Worm (Caenorhabditis elegans): ENCODE data around the gene C32D5.4.

The C32D5.4 gene

DNA sequence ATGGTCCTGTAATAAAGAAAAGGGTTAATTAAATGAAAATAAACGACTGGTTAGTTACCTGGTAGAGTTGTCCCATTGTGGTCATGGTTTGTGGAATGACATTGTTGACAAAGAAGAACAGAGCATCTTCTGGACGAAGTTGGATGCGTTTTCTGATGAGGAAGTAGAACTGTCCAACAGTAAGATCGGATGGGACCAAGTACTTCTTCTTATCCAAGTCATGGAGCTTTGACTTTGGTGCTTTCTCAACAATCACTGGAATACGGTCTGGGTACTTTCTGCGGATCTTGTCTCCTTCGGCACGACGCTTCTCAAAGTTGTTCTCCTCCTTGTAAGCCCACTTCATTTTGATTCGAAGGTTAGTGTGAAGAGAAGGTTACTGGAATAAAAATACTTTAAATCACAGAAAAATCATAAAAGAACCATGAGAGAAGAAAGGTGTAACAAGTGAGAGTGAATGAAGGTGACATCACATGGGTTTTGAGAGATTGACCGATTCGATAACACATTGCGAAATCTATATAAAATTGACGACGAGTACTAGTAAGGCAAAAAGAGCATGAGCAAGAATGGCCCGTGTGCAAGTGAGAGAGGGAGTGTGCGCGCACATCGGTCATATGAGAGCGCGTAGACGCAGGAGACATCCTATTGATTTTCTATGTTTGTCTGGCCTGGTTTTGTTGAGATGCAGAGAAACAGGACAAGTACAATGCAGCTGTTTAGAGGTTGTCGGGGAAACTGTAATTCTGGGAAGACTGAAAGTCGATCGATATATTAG is 24.7 kb upstream of the C32D5.4 start, which contains the start of gene lgg-1 (continued):
- TF ChIP-seq ceh-14 (tag; optimal IDR thresholded peaks at IDR 0.05): no peak
- no peak for TF ChIP-seq mec-3 (tag; optimal IDR thresholded peaks at IDR 0.05; ENCODE audit: borderline replicate concordance)
- TF ChIP-seq nhr-11 (tag; optimal IDR thresholded peaks at IDR 0.05): no peak
- TF ChIP-seq ceh-34 (tag; optimal IDR thresholded peaks at IDR 0.05): no peak
- no peak for TF ChIP-seq rnt-1 (tag; optimal IDR thresholded peaks at IDR 0.05)
- TF ChIP-seq ceh-2 (tag; optimal IDR thresholded peaks at IDR 0.05): no peak
- TF ChIP-seq ets-4 (tag; optimal IDR thresholded peaks at IDR 0.05): no peak
- no peak for TF ChIP-seq hlh-6 (tag; optimal IDR thresholded peaks at IDR 0.05)
- TF ChIP-seq elt-2 (tag; optimal IDR thresholded peaks at IDR 0.05): no peak
- no peak for TF ChIP-seq eyg-1 (tag; optimal IDR thresholded peaks at IDR 0.05)
- TF ChIP-seq nhr-232 (tag; optimal IDR thresholded peaks at IDR 0.05): no peak
- no peak for TF ChIP-seq K09A11.1 (tag; optimal IDR thresholded peaks at IDR 0.05; ENCODE audit: insufficient read depth)
- TF ChIP-seq pha-4 (tag; optimal IDR thresholded peaks at IDR 0.05): no peak

DNA sequence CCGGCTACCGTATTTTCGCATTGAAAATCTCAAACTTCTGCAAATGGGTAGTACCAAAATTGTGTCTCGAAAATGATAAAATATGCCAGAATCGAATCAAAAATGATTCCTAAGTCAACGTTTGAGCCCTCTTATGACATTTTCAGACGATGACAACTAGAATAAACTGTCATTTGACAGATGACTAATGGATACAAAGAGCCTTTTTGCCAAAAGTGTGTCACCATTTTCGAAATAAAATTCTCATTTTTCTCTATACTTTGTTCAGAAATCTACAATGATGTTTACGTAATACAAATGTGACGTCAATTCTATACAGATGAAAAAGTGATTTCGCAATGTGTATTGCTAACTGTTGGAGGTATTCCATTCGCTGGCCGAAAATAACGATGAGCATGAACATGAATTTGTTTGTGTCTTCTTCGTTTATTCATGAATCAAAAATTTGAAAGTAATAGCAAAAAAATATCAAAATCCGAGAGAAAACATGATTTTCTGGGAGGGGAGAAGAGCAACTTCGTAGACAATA is 23.7 kb upstream of the C32D5.4 start:
- no peak for TF ChIP-seq ceh-2 (tag; optimal IDR thresholded peaks at IDR 0.05)
- TF ChIP-seq ama-1 (optimal IDR thresholded peaks at IDR 0.05): peak; percentile 77

DNA sequence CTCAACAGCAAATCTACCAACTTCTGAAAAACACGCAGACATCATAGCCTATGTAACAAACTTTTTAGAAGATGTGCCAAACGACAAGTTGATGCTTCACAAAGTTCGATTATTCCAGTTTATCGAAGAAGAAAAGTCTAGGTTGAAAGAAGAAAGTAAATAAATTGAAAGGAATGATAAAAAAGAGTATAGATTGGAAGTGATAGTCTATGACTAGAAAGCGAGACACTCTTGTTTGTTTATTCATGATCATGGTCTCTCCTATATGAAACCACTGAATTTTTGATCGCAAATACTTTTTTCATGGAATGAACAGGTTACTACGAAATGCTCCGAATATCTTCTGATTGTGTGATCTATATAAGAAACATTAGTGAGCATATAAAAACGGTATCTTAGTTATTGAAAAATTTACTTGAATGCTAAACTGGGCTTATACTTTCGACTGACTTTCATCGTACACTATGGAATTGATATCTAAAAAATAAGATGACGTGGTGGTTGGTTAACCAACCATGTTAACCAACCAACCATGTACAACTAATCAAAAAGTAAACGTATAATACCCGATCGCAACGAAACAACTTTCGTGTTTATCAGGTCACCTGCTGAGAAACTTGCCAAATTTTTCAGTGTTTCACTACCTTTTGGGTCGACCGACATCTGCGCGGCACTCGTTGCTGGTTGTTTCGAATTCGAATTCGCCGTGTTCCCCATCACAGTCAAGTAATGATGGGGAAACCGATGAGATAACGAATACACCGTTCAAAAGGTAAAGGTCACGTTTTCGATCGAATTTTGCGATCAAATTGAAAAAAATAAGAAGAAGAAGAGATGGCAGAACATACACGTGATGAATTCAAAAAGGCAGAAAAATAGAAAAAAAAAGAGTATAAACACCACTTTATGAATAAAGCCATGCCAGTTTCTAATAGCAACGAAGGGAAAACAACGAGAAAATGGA is 22.6 kb upstream of the C32D5.4 start, which contains the start of gene C32D5.8:
C32D5.8 (minus strand) TSS at position 770 of the 964 bp plus-strand sequence.
- TF ChIP-seq sdc-2 (tag; optimal IDR thresholded peaks at IDR 0.05) (no peak), K02D7.2 (tag; optimal IDR thresholded peaks at IDR 0.05) (no peak), elt-4 (tag; optimal IDR thresholded peaks at IDR 0.05) (no peak), dmd-4 (tag; optimal IDR thresholded peaks at IDR 0.05; ENCODE audit: borderline replicate concordance) (no peak), ceh-31 (tag; optimal IDR thresholded peaks at IDR 0.05) (no peak), unc-55 (GFP tag; optimal IDR thresholded peaks at IDR 0.05) (no peak), ama-1 (optimal IDR thresholded peaks at IDR 0.05) (no peak), madf-2 (tag; optimal IDR thresholded peaks at IDR 0.05) (no peak), ttx-3 (tag; optimal IDR thresholded peaks at IDR 0.05) (no peak), fkh-6 (tag; optimal IDR thresholded peaks at IDR 0.05) (no peak), dve-1 (tag; optimal IDR thresholded peaks at IDR 0.05) (no peak), unc-3 (GFP tag; conservative IDR thresholded peaks at IDR 0.05) (no peak), unc-3 (tag; optimal IDR thresholded peaks at IDR 0.05) (no peak), ceh-24 (tag; optimal IDR thresholded peaks at IDR 0.05) (no peak), zip-5 (tag; optimal IDR thresholded peaks at IDR 0.05) (no peak), sox-4 (tag; optimal IDR thresholded peaks at IDR 0.05) (no peak), tbx-2 (tag; optimal IDR thresholded peaks at IDR 0.05) (no peak), C08G9.2 (tag; optimal IDR thresholded peaks at IDR 0.05) (no peak), sox-2 (GFP tag; IDR thresholded peaks at IDR 0.05) (no peak), eyg-1 (tag; optimal IDR thresholded peaks at IDR 0.05) (no peak)

DNA sequence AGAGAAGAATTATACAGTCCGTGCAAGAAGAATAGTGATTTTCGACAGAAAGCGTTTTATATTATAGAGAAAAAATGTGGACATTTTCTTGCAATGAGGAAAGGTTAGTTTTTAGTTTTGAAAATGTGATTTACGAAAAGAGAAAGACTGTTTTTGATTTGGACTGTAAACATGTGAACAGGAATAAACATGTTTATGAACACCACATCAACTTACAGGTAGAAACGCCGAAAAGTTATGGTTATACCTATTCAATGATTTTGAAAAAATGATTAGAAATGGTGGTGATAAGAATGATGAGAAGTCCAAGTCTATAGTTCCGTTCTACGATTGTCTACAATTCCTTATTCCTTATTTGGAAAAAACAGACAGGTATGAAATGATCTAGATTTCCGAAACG is 21.6 kb upstream of the C32D5.4 start:
- no peak for TF ChIP-seq ama-1 (optimal IDR thresholded peaks at IDR 0.05)
- no peak for TF ChIP-seq lin-11 (tag; optimal IDR thresholded peaks at IDR 0.05)
- TF ChIP-seq sox-4 (tag; optimal IDR thresholded peaks at IDR 0.05): no peak
- TF ChIP-seq nhr-232 (tag; optimal IDR thresholded peaks at IDR 0.05): no peak
- TF ChIP-seq hlh-6 (tag; optimal IDR thresholded peaks at IDR 0.05): no peak
- no peak for TF ChIP-seq pag-3 (tag; optimal IDR thresholded peaks at IDR 0.05; ENCODE audit: borderline replicate concordance)
- TF ChIP-seq madf-2 (tag; optimal IDR thresholded peaks at IDR 0.05): no peak
- TF ChIP-seq tbx-7 (tag; optimal IDR thresholded peaks at IDR 0.05): no peak
- TF ChIP-seq nfya-1 (tag; optimal IDR thresholded peaks at IDR 0.05): no peak
